Fruit fly (Drosophila melanogaster): ENCODE data around the gene Chsy.

Chsy gene

dm6 chrX:15554256-15554678, 39.1 kb downstream of the Chsy start, which contains the start of gene Ac13E (continued):
- TF ChIP-seq so (GFP tag; IDR thresholded peaks at IDR 0.05) (peak; percentile 92), Hr3 (GFP tag; optimal IDR thresholded peaks at IDR 0.05) (peak; percentile 85), tup (GFP tag; optimal IDR thresholded peaks at IDR 0.05) (peak; percentile 80), gcm (GFP tag; optimal IDR thresholded peaks at IDR 0.05) (peak; percentile 80), row (GFP tag; IDR thresholded peaks at IDR 0.05) (peak; percentile 98), Jarid2 (GFP tag; optimal IDR thresholded peaks at IDR 0.05) (peak; percentile 78), Mes4 (GFP tag; optimal IDR thresholded peaks at IDR 0.05) (peak; percentile 65), Trl (optimal IDR thresholded peaks at IDR 0.05) (no peak), Trl (GFP tag; optimal IDR thresholded peaks at IDR 0.05) (peak; percentile 67), dysf (GFP tag; IDR thresholded peaks at IDR 0.05) (peak; percentile 91), Dad (GFP tag; optimal IDR thresholded peaks at IDR 0.05) (peak; percentile 75), Mad (GFP tag; optimal IDR thresholded peaks at IDR 0.05) (peak; percentile 92), CG11696 (GFP tag; IDR thresholded peaks at IDR 0.05) (no peak), sens-2 (GFP tag; IDR thresholded peaks at IDR 0.05) (peak; percentile 80; the same call in 1 of the 2 replicates), crol (GFP tag; IDR thresholded peaks at IDR 0.05) (0 out of 2 replicates have a peak, but pooled peaks have one; percentile 16), CG13424 (tag; optimal IDR thresholded peaks at IDR 0.05) (peak; percentile 91), CG17802 (tag; optimal IDR thresholded peaks at IDR 0.05) (peak; percentile 22), CG4328 (GFP tag; optimal IDR thresholded peaks at IDR 0.05) (peak; percentile 83), Hmx (GFP tag; optimal IDR thresholded peaks at IDR 0.05) (peak; percentile 60), CG11504 (tag; optimal IDR thresholded peaks at IDR 0.05) (peak; percentile 92), CkIIα-i1 (GFP tag; IDR thresholded peaks at IDR 0.05) (no peak), Tbp (GFP tag; optimal IDR thresholded peaks at IDR 0.05) (no peak), gfzf (GFP tag; optimal IDR thresholded peaks at IDR 0.05) (no peak), cwo (GFP tag; optimal IDR thresholded peaks at IDR 0.05) (peak; percentile 85), D19B (GFP tag; optimal IDR thresholded peaks at IDR 0.05) (peak; percentile 81), CG2129 (GFP tag; IDR thresholded peaks at IDR 0.05; ENCODE audit: partially characterized antibody) (no peak), slbo (GFP tag; IDR thresholded peaks at IDR 0.05) (peak; percentile 85), dati (GFP tag; IDR thresholded peaks at IDR 0.05) (peak; percentile 45; the same call in 1 of the 2 replicates), CG12391 (tag; optimal IDR thresholded peaks at IDR 0.05) (peak; percentile 91), CG3847 (GFP tag; IDR thresholded peaks at IDR 0.05) (peak; percentile 86), Eip74EF (GFP tag; optimal IDR thresholded peaks at IDR 0.05) (peak in 1 of 2 experiments; percentile 88), croc (GFP tag; conservative IDR thresholded peaks at IDR 0.05) (peak; percentile 88), al (GFP tag; IDR thresholded peaks at IDR 0.05) (peak; percentile 81), Bteb2 (GFP tag; optimal IDR thresholded peaks at IDR 0.05) (peak; percentile 82), jigr1 (GFP tag; IDR thresholded peaks at IDR 0.05) (peak; percentile 78), Blimp-1 (GFP tag; optimal IDR thresholded peaks at IDR 0.05) (peak; percentile 81), CG14710 (tag; optimal IDR thresholded peaks at IDR 0.05) (peak; percentile 86), sna (GFP tag; IDR thresholded peaks at IDR 0.05; ENCODE audit: partially characterized antibody) (peak; percentile 51; the same call in 1 of the 2 replicates), CG9817 (tag; optimal IDR thresholded peaks at IDR 0.05) (peak; percentile 83), cad (GFP tag; optimal IDR thresholded peaks at IDR 0.05) (no peak), sob (GFP tag; IDR thresholded peaks at IDR 0.05) (peak; percentile 82; the same call in 1 of the 2 replicates), sisA (GFP tag; IDR thresholded peaks at IDR 0.05) (peak; percentile 79), schlank (tag; optimal IDR thresholded peaks at IDR 0.05) (peak; percentile 76), CG8478 (optimal IDR thresholded peaks at IDR 0.05) (no peak), Poxn (GFP tag; IDR thresholded peaks at IDR 0.05) (peak; percentile 38; the same call in 1 of the 2 replicates), CG10209 (GFP tag; optimal IDR thresholded peaks at IDR 0.05) (peak; percentile 90), B-H2 (GFP tag; optimal IDR thresholded peaks at IDR 0.05) (peak; percentile 79), br (optimal IDR thresholded peaks at IDR 0.05) (no peak), CG1792 (GFP tag; optimal IDR thresholded peaks at IDR 0.05) (peak; percentile 70), CG16815 (GFP tag; optimal IDR thresholded peaks at IDR 0.05) (peak; percentile 88), dmrt99B (tag; optimal IDR thresholded peaks at IDR 0.05) (peak; percentile 92), CG1024 (GFP tag; IDR thresholded peaks at IDR 0.05) (peak; percentile 59)

Data from whole organism, embryonic.